Fruit fly (Drosophila melanogaster): Measurements from ENCODE around the gene CG13074.

CG13074 gene

DNA sequence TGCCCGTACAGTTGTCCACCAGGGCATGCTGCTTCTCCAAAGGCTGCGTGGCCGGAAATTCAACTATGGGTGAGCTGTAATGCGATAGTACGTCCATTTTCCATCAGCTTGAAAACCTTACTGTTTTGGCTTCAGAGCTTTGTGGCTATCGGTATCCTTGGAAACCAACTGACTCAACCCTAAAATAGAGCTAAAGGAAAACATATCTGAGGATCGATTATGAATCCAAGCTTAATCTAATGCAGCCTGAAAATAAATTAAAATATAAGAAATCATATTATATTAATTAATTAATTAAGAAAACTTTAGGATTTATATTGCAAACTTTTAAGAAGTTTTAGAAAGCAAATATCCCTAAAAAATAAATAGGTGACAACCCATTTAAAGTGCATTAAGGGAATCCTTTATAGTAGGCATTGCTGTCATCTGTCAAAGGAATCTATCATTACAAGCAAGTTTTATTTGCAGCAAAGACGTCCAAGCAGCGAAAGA, at the start of gene CG13074, which contains the start of gene ATPsynbetaL:
Gene CG13074, minus strand, starts transcription at position 101 of the 492 bp plus-strand sequence.
Gene ATPsynbetaL, plus strand, starts transcription at position 442 of the 492 bp plus-strand sequence.
- TF ChIP-seq CG13204 (GFP tag; optimal IDR thresholded peaks at IDR 0.05), result no peak
- TF ChIP-seq Pif1A (GFP tag; optimal IDR thresholded peaks at IDR 0.05), result no peak
- no peak for TF ChIP-seq D1 (tag; optimal IDR thresholded peaks at IDR 0.05)
- no peak for TF ChIP-seq EcR (GFP tag; optimal IDR thresholded peaks at IDR 0.05)
- no peak for TF ChIP-seq rn (GFP tag; IDR thresholded peaks at IDR 0.05)
- no peak for TF ChIP-seq CG8301 (tag; optimal IDR thresholded peaks at IDR 0.05)
- TF ChIP-seq CG14655 (GFP tag; optimal IDR thresholded peaks at IDR 0.05), result no peak
- TF ChIP-seq CG34367 (tag; optimal IDR thresholded peaks at IDR 0.05), result no peak
- TF ChIP-seq CG15710 (tag; optimal IDR thresholded peaks at IDR 0.05), result no peak

DNA sequence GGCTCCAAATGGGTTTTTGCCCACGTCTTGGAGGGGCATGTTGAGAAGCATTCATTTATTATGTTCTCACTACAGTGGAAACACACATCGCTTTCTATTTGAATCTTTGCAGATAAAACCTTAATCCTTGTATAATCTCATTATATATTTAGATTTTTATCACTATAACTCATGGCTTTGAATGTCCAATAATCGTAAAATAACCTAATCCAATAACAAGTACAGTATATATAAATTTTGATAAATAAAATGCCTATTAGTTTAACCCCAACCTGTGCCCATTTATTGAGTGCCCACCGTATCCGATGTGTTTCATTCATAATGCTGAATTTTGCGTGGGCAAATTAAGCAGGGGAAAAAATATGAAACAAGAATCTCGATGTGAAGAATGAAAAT, 49.2 kb upstream of the CG13074 start:
- TF ChIP-seq Snoo (tag; optimal IDR thresholded peaks at IDR 0.05), result no peak
- TF ChIP-seq CG14655 (GFP tag; optimal IDR thresholded peaks at IDR 0.05), result no peak
- TF ChIP-seq gl (tag; optimal IDR thresholded peaks at IDR 0.05), result no peak
- TF ChIP-seq fd96Ca (GFP tag; IDR thresholded peaks at IDR 0.05), result no peak
- no peak for TF ChIP-seq Ets98B (GFP tag; IDR thresholded peaks at IDR 0.05)
- TF ChIP-seq Pif1B (GFP tag; optimal IDR thresholded peaks at IDR 0.05), result no peak
- TF ChIP-seq CG15710 (tag; optimal IDR thresholded peaks at IDR 0.05), result no peak
- no peak for TF ChIP-seq CG10348 (GFP tag; IDR thresholded peaks at IDR 0.05)
- no peak for TF ChIP-seq CG32121 (GFP tag; IDR thresholded peaks at IDR 0.05)

DNA sequence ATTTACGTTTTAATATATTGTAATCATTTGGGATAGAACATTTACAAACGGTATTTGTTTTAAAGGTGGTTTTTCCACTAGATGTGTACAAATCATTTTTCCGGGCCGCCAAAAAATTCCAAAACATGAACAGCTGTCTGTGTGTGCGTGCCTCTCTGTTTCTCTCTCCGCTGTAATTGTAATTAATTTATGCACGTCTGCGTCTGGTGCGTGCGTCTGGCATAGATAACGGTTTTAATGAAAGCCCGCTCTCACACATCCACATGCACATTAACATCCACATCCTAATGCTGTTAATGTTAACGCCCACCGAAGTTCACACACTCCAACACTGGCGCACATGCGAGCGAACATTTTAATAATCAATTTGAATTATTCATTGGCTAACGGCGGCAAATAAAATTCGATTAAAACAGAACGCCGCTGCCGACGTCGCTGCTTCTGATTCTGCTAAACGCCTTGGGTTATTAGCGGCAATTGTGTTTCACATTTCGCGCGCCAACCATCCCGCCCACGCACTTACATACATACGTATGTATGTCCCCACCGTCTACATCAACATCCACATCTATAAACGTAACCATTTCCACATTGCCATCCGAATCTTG, 48.7 kb upstream of the CG13074 start:
- TF ChIP-seq Pif1B (GFP tag; optimal IDR thresholded peaks at IDR 0.05) (no peak), Snoo (tag; optimal IDR thresholded peaks at IDR 0.05) (no peak), CG4496 (GFP tag; IDR thresholded peaks at IDR 0.05) (no peak)

DNA sequence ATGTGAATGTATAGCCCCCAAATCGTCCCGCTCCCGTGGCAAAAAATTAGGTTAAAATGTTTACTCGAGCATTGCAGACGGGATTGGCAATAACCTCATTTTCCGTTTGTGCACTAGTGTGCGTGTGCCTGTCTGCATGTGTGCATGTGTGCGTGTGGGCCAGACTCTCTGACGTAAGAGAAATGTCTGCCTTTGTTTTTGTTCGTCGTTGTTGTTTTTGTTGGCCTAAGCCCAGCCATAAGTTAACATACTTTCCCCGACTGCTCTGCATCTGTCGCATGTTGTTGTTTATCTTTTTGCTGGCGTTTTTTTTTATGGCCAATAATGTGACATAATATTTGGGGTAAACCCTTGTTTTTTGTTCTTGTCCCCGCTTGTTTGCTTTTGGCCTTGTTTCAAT, 48.0 kb upstream of the CG13074 start:
- TF ChIP-seq Snoo (tag; optimal IDR thresholded peaks at IDR 0.05), result peak; percentile 64
- no peak for TF ChIP-seq D1 (tag; optimal IDR thresholded peaks at IDR 0.05)

DNA sequence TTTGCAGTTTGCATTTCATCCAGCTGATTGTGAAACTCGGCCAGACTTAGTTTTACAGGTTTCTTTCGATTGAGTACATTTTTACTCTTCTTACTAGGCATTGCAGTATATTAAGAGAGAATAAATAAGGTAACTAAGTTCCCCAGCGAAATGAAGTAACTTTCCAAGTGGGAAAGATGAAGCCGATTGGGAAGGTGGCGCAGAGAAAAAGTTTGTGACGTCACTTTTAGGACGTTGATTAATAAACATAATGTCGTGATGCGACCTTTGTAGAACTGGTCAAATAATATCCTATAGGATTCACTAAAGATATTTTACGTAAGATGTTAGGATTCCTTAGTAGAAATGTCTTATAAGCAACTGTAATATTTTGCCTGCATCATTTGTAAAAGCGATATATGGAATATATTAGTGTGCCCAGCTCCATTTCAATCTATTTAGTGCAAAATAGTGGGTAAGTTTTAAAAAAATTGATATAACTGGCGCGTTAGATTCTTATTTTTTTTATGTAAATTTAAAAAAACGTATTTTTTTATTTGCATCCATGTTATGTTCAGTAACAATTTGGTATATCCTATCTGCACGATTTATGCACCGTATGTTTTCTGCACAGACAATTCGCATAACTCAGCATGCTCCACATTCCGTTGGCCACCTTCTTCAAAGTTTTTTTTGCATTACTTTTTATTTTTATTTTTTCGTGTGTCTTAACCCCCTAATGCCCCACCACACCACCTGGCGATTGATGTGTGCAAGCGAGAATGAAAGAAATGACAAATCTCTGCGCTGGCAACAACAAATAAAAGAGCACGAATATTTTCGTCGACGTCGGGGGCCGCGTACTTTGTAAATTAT, 46.6 kb upstream of the CG13074 start, which contains the start of gene CG32152:
Gene CG32152, minus strand, starts transcription at position 352 of the 855 bp plus-strand sequence.
- no peak for TF ChIP-seq CG13204 (GFP tag; optimal IDR thresholded peaks at IDR 0.05)
- no peak for TF ChIP-seq Pif1A (GFP tag; optimal IDR thresholded peaks at IDR 0.05)
- no peak for TF ChIP-seq CG9948 (tag; optimal IDR thresholded peaks at IDR 0.05)
- TF ChIP-seq CG8301 (tag; optimal IDR thresholded peaks at IDR 0.05), result no peak
- TF ChIP-seq fd96Ca (GFP tag; IDR thresholded peaks at IDR 0.05), result no peak
- TF ChIP-seq rn (GFP tag; IDR thresholded peaks at IDR 0.05), result no peak
- no peak for TF ChIP-seq CG14655 (GFP tag; optimal IDR thresholded peaks at IDR 0.05)
- TF ChIP-seq CG32121 (GFP tag; IDR thresholded peaks at IDR 0.05), result peak; percentile 81
- TF ChIP-seq D1 (tag; optimal IDR thresholded peaks at IDR 0.05), result no peak
- TF ChIP-seq Ets98B (GFP tag; IDR thresholded peaks at IDR 0.05), result peak; percentile 55; the same call in 1 of the 2 replicates
- no peak for TF ChIP-seq EcR (GFP tag; optimal IDR thresholded peaks at IDR 0.05)
- no peak for TF ChIP-seq CG10348 (GFP tag; IDR thresholded peaks at IDR 0.05)
- no peak for TF ChIP-seq Snoo (tag; optimal IDR thresholded peaks at IDR 0.05)
- TF ChIP-seq Pif1B (GFP tag; optimal IDR thresholded peaks at IDR 0.05), result no peak
- TF ChIP-seq CG12605 (GFP tag; IDR thresholded peaks at IDR 0.05), result no peak
- TF ChIP-seq CG4496 (GFP tag; IDR thresholded peaks at IDR 0.05), result peak; percentile 65; the same call in 2 of the 3 replicates
- TF ChIP-seq CG34367 (tag; optimal IDR thresholded peaks at IDR 0.05), result no peak
- TF ChIP-seq gl (tag; optimal IDR thresholded peaks at IDR 0.05), result no peak
- TF ChIP-seq CG17806 (tag; optimal IDR thresholded peaks at IDR 0.05), result no peak

DNA sequence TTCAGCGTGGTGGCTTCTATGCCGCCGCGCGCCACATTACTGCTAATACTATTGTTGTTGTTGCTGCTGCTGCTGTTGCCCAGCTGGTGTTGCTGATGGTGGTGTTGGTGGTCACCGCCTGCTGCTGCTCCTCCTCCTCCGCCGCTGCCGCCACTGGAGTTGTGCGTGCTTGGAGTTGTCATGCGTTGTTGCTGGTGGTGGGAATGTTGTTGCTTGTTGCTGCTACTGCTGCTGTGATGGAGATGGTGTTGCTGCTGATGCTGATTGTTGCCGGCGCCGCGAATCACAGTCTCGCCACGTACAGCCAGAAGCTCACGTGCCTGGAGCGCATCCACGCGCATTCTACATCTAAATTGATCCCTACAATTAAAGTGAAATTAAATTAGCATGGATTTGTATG, 44.3 kb upstream of the CG13074 start:
- no peak for TF ChIP-seq Ets98B (GFP tag; IDR thresholded peaks at IDR 0.05)
- TF ChIP-seq CG9948 (tag; optimal IDR thresholded peaks at IDR 0.05), result no peak
- TF ChIP-seq CG34367 (tag; optimal IDR thresholded peaks at IDR 0.05), result no peak
- TF ChIP-seq gl (tag; optimal IDR thresholded peaks at IDR 0.05), result no peak
- TF ChIP-seq Pif1A (GFP tag; optimal IDR thresholded peaks at IDR 0.05), result no peak
- no peak for TF ChIP-seq EcR (GFP tag; optimal IDR thresholded peaks at IDR 0.05)
- no peak for TF ChIP-seq fd96Ca (GFP tag; IDR thresholded peaks at IDR 0.05)
- TF ChIP-seq CG10348 (GFP tag; IDR thresholded peaks at IDR 0.05), result no peak
- no peak for TF ChIP-seq CG15710 (tag; optimal IDR thresholded peaks at IDR 0.05)
- no peak for TF ChIP-seq rn (GFP tag; IDR thresholded peaks at IDR 0.05)
- no peak for TF ChIP-seq CG17806 (tag; optimal IDR thresholded peaks at IDR 0.05)

DNA sequence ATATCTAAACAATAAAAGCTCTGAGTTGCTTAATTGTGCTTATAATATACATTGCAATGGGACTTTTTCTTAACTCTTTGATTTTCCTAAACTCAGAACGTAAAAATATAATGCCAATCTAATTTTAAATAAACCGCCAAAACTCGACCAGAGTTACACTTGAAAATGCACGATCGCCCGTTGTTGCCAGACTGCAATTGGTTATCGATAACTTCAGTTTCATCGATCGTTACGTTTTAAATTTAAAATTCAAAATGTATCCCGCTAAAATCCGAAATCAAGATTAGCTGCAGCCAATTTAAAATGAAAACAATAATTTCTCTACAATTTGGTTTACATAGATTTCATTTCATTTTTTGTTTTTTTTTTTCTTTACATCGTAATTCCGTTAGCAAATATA, 41.8 kb upstream of the CG13074 start:
- TF ChIP-seq CG17806 (tag; optimal IDR thresholded peaks at IDR 0.05) (no peak), CG8301 (tag; optimal IDR thresholded peaks at IDR 0.05) (no peak)
